Fruit fly (Drosophila melanogaster) whole organism, prepupa: Measurements from ENCODE around the gene PMP34.

Experiments
- CG3032 ChIP-seq: fragments of 200-800 bp; optimal IDR thresholded peaks from 2 replicates; lab custom pipeline; 2019; ENCODE audit warnings: missing biosample characterization, mild to moderate bottlenecking, missing genetic modification characterization, moderate library complexity
- CG31627 ChIP-seq: fragments of 200-800 bp; sonication (Bioruptor generic); optimal IDR thresholded peaks from 3 replicates; lab custom pipeline; 2016; ENCODE audit warnings: missing biosample characterization, missing genetic modification characterization
- CG6276 ChIP-seq: fragments of 200-800 bp; sonication (Bioruptor generic); optimal IDR thresholded peaks from 2 replicates; lab custom pipeline; 2017; ENCODE audit warnings: missing biosample characterization, mild to moderate bottlenecking, missing genetic modification characterization
- CG6854 ChIP-seq: fragments of 200-800 bp; sonication (Bioruptor generic); optimal IDR thresholded peaks from 2 replicates; lab custom pipeline; 2017; ENCODE audit warnings: missing biosample characterization, mild to moderate bottlenecking, missing genetic modification characterization
- CG7368 ChIP-seq: fragments of 200-800 bp; sonication (Bioruptor generic); optimal IDR thresholded peaks from 3 replicates; lab custom pipeline; 2016; ENCODE audit warnings: missing biosample characterization, missing genetic modification characterization
- Hr39 ChIP-seq: fragments of 200-800 bp; sonication (Bioruptor generic); optimal IDR thresholded peaks from 2 replicates; lab custom pipeline; 2016; ENCODE audit warnings: missing biosample characterization, missing genetic modification characterization
- Hr4 ChIP-seq: fragments of 200-800 bp; sonication (Bioruptor generic); optimal IDR thresholded peaks from 3 replicates; lab custom pipeline; 2016; ENCODE audit warnings: missing biosample characterization, missing genetic modification characterization
- Lpt ChIP-seq: fragments of 200-800 bp; sonication (Bioruptor generic); optimal IDR thresholded peaks from 3 replicates; lab custom pipeline; 2016; ENCODE audit warnings: missing biosample characterization, missing genetic modification characterization
- Sox102F ChIP-seq: fragments of 200-800 bp; sonication (Bioruptor generic); optimal IDR thresholded peaks from 2 replicates; lab custom pipeline; 2016; ENCODE audit warnings: missing biosample characterization, mild to moderate bottlenecking, missing genetic modification characterization
- achi ChIP-seq: fragments of 200-800 bp; sonication (Bioruptor generic); optimal IDR thresholded peaks from 3 replicates; lab custom pipeline; 2016; ENCODE audit warnings: missing biosample characterization, missing genetic modification characterization
- cyc ChIP-seq: fragments of 200-800 bp; sonication (Bioruptor generic); optimal IDR thresholded peaks from 3 replicates; lab custom pipeline; 2016; ENCODE audit warnings: missing biosample characterization, missing genetic modification characterization
- lz ChIP-seq: fragments of 200-800 bp; sonication (Bioruptor generic); optimal IDR thresholded peaks from 3 replicates; lab custom pipeline; 2016; ENCODE audit warnings: missing biosample characterization, missing genetic modification characterization

DNA sequence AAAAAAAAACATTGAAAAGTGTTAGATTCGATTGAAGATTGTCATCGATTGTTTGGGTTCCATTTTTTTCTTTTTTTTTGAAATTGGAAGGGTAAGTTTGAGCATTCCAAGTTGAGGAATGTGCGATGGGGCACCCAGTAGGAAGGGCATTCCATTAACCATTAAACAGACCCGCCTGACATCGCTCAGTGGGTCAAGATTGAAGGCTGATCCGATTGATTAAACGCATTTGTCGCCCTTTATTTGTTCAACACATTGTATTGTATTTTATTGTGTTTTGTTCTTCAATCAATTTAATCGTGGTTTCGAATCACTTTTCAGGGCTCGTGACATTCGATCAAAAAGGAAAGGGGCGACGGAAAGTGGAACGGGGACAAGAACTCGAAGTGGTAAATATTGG, 22.5 kb downstream of the PMP34 start:
- TF ChIP-seq cyc (GFP tag; lab: Kevin White, UChicago) (no peak), Lpt (GFP tag; lab: Kevin White, UChicago) (no peak), Sox102F (GFP tag; lab: Kevin White, UChicago) (no peak), CG31627 (GFP tag; lab: Kevin White, UChicago) (no peak), CG7368 (no peak), CG6276 (GFP tag; lab: Kevin White, UChicago) (no peak), CG6854 (GFP tag; lab: Kevin White, UChicago) (no peak), achi (GFP tag; lab: Kevin White, UChicago) (no peak), Hr4 (GFP tag; lab: Kevin White, UChicago) (no peak), Hr39 (GFP tag; lab: Kevin White, UChicago) (no peak), lz (GFP tag; lab: Kevin White, UChicago) (no peak), CG3032 (tag; lab: Kevin White, UChicago) (no peak)
